Worm (Caenorhabditis elegans) whole organism, young adult: ENCODE data around the gene hmg-4.

Experiments used
- B0035.1 ChIP-seq: sonication (generic microtip); optimal IDR thresholded peaks from 2 replicates; lab custom pipeline; 2016; ENCODE audit warnings: missing genetic modification characterization, mild to moderate bottlenecking, missing compliant biosample characterization, missing genotype, missing genetic modification reagents
- D2030.7 ChIP-seq: fragments of 200-800 bp; sonication (Bioruptor generic); IDR thresholded peaks from 2 replicates; pipeline ENCODE4 v1.3.6; 2022; ENCODE audit warnings: missing genetic modification reagents, missing genetic modification characterization, missing compliant biosample characterization
- F33H1.4 ChIP-seq: fragments of 200-800 bp; sonication (Bioruptor generic); IDR thresholded peaks from 2 replicates; pipeline ENCODE4 v1.3.6; 2022; ENCODE audit warnings: missing genetic modification reagents, missing genetic modification characterization, missing compliant biosample characterization
- F49E8.2 ChIP-seq: sonication (generic microtip); optimal IDR thresholded peaks from 3 replicates; lab custom pipeline; 2017; ENCODE audit warnings: missing genetic modification characterization, mild to moderate bottlenecking, missing compliant biosample characterization, antibody characterized with exemption, moderate library complexity; ENCODE audit not compliant: insufficient read depth
- F57C9.4 ChIP-seq: sonication (generic microtip); optimal IDR thresholded peaks from 2 replicates; lab custom pipeline; 2017; ENCODE audit warnings: mild to moderate bottlenecking, missing genetic modification characterization, missing compliant biosample characterization
- T26A5.8 ChIP-seq: sonication (generic microtip); optimal IDR thresholded peaks from 2 replicates; lab custom pipeline; 2016; ENCODE audit warnings: missing genetic modification characterization, missing compliant biosample characterization
- Y56A3A.18 ChIP-seq: fragments of 200-800 bp; sonication (Bioruptor generic); IDR thresholded peaks from 2 replicates; pipeline ENCODE4 v1.3.6; 2022; ENCODE audit warnings: missing genetic modification reagents, missing genetic modification characterization, missing compliant biosample characterization
- atf-7 ChIP-seq: sonication (generic microtip); optimal IDR thresholded peaks from 2 replicates; lab custom pipeline; 2017; ENCODE audit warnings: mild to moderate bottlenecking, missing genetic modification characterization, missing compliant biosample characterization
- attf-3 ChIP-seq: fragments of 200-800 bp; sonication (Bioruptor generic); conservative IDR thresholded peaks from 2 replicates; pipeline ENCODE4 v1.3.6; 2022; ENCODE audit warnings: missing genetic modification reagents, missing genetic modification characterization, missing compliant biosample characterization
- cebp-2 ChIP-seq: fragments of 200-800 bp; sonication (Bioruptor generic); IDR thresholded peaks from 2 replicates; pipeline ENCODE4 v1.3.6; 2022; ENCODE audit warnings: missing genetic modification characterization, missing compliant biosample characterization
- ceh-100 ChIP-seq: fragments of 200-800 bp; sonication (Bioruptor generic); IDR thresholded peaks from 2 replicates; pipeline ENCODE4 v1.3.6; 2022; ENCODE audit warnings: missing genetic modification reagents, missing genetic modification characterization, missing compliant biosample characterization
- ceh-27 ChIP-seq: fragments of 200-800 bp; sonication (Bioruptor generic); optimal IDR thresholded peaks from 2 replicates; lab custom pipeline; 2018; ENCODE audit warnings: mild to moderate bottlenecking, missing genetic modification characterization, moderate library complexity, missing compliant biosample characterization
- chd-7 ChIP-seq: sonication (generic microtip); optimal IDR thresholded peaks from 2 replicates; lab custom pipeline; 2016; ENCODE audit warnings: mild to moderate bottlenecking, missing genetic modification characterization, moderate library complexity, missing compliant biosample characterization
- dox-1 ChIP-seq: fragments of 200-800 bp; sonication (Bioruptor generic); IDR thresholded peaks from 2 replicates; pipeline ENCODE4 v1.3.6; 2022; ENCODE audit warnings: missing genetic modification reagents, missing genetic modification characterization, missing compliant biosample characterization
- dpl-1 ChIP-seq: fragments of 150-350 bp; optimal IDR thresholded peaks from 2 replicates; lab custom pipeline; 2014; ENCODE audit warnings: missing biosample characterization, missing genetic modification reagents, missing genetic modification characterization
- ekl-4 ChIP-seq: fragments of 200-800 bp; sonication (Bioruptor generic); IDR thresholded peaks from 2 replicates; pipeline ENCODE4 v1.3.6; 2022; ENCODE audit warnings: missing genetic modification reagents, missing genetic modification characterization, missing compliant biosample characterization
- gei-17 ChIP-seq: fragments of 200-800 bp; sonication (Bioruptor generic); optimal IDR thresholded peaks from 2 replicates; lab custom pipeline; 2018; ENCODE audit warnings: mild to moderate bottlenecking, missing genetic modification characterization, missing compliant biosample characterization
- hlh-26 ChIP-seq: fragments of 200-800 bp; sonication (Bioruptor generic); conservative IDR thresholded peaks from 2 replicates; pipeline ENCODE4 v1.3.6; 2022; ENCODE audit warnings: missing genetic modification reagents, missing genetic modification characterization, missing compliant biosample characterization
- hmg-1.2 ChIP-seq: fragments of 200-800 bp; sonication (Bioruptor generic); IDR thresholded peaks from 2 replicates; pipeline ENCODE4 v1.3.6; 2022; ENCODE audit warnings: missing genetic modification reagents, missing genetic modification characterization, missing compliant biosample characterization
- hrde-1 ChIP-seq: sonication (generic microtip); optimal IDR thresholded peaks from 2 replicates; lab custom pipeline; 2016; ENCODE audit warnings: missing genetic modification characterization, mild to moderate bottlenecking, missing compliant biosample characterization, moderate library complexity, missing genotype, missing genetic modification reagents, borderline replicate concordance
- let-526 ChIP-seq: fragments of 200-800 bp; sonication (Bioruptor generic); IDR thresholded peaks from 2 replicates; pipeline ENCODE4 v1.3.6; 2022; ENCODE audit warnings: missing genetic modification reagents, missing genetic modification characterization, missing compliant biosample characterization
- let-607 ChIP-seq, 2 experiments: fragments of 200-800 bp in 1 of 2; sonication (Bioruptor generic) in 1 of 2; sonication (generic microtip) in 1 of 2; optimal IDR thresholded peaks; 2 replicates each; lab custom pipeline; 2016 to 2018; ENCODE audit warnings: mild to moderate bottlenecking in 2 of 2, missing compliant biosample characterization in 2 of 2, missing genetic modification characterization in 2 of 2, moderate library complexity in 2 of 2, missing genotype in 1 of 2
- lin-26 ChIP-seq: fragments of 200-800 bp; sonication (Bioruptor generic); IDR thresholded peaks from 2 replicates; pipeline ENCODE4 v1.3.6; 2022; ENCODE audit warnings: missing genetic modification reagents, missing genetic modification characterization, missing compliant biosample characterization
- lin-35 ChIP-seq, 3 experiments: fragments of 150-350 bp in 2 of 3; sonication (generic microtip) in 1 of 3; optimal IDR thresholded peaks; 2 replicates each; lab custom pipeline; 2014 to 2018; ENCODE audit warnings: missing biosample characterization in 3 of 3, missing genetic modification characterization in 3 of 3, missing genetic modification reagents in 3 of 3
- madf-10 ChIP-seq: sonication (generic microtip); optimal IDR thresholded peaks from 2 replicates; lab custom pipeline; 2016; ENCODE audit warnings: mild to moderate bottlenecking, missing genetic modification characterization, missing compliant biosample characterization
- madf-6 ChIP-seq: fragments of 200-800 bp; sonication (Bioruptor generic); IDR thresholded peaks from 2 replicates; pipeline ENCODE4 v1.3.6; 2022; ENCODE audit warnings: missing genetic modification reagents, missing genetic modification characterization, missing compliant biosample characterization
- mcd-1 ChIP-seq: fragments of 200-800 bp; sonication (Bioruptor generic); IDR thresholded peaks from 2 replicates; pipeline ENCODE4 v1.3.6; 2022; ENCODE audit warnings: missing genetic modification reagents, missing genetic modification characterization, missing compliant biosample characterization
- mes-4 ChIP-seq: sonication (generic microtip); optimal IDR thresholded peaks from 2 replicates; lab custom pipeline; 2016; ENCODE audit warnings: missing genotype, missing genetic modification characterization, missing compliant biosample characterization
- nfya-2 ChIP-seq: fragments of 200-800 bp; sonication (Bioruptor generic); IDR thresholded peaks from 2 replicates; pipeline ENCODE4 v1.3.6; 2022; ENCODE audit warnings: missing genetic modification reagents, missing genetic modification characterization, missing compliant biosample characterization
- nfyb-1 ChIP-seq: fragments of 200-800 bp; sonication (Bioruptor generic); IDR thresholded peaks from 2 replicates; pipeline ENCODE4 v1.3.6; 2022; ENCODE audit warnings: missing genetic modification reagents, missing genetic modification characterization, missing compliant biosample characterization
- repo-1 ChIP-seq: sonication (generic microtip); optimal IDR thresholded peaks from 2 replicates; lab custom pipeline; 2017; ENCODE audit warnings: mild to moderate bottlenecking, missing genetic modification characterization, missing compliant biosample characterization
- rpc-1 ChIP-seq, 2 experiments: fragments of 150-350 bp in 1 of 2; sonication (generic microtip) in 1 of 2; optimal IDR thresholded peaks; 2 replicates each; lab custom pipeline; 2014 to 2018; ENCODE audit warnings: missing biosample characterization in 1 of 2, missing genetic modification characterization in 1 of 2, missing genetic modification reagents in 1 of 2, missing genotype in 1 of 2
- sdz-38 ChIP-seq: sonication (generic microtip); optimal IDR thresholded peaks from 2 replicates; lab custom pipeline; 2016; ENCODE audit warnings: missing genotype, missing genetic modification characterization, missing compliant biosample characterization
- snpc-1.3 ChIP-seq: sonication (generic microtip); optimal IDR thresholded peaks from 2 replicates; lab custom pipeline; 2017; ENCODE audit warnings: missing genetic modification characterization, mild to moderate bottlenecking, missing compliant biosample characterization, antibody characterized with exemption, moderate library complexity, missing genotype, missing genetic modification reagents; ENCODE audit not compliant: insufficient read depth
- snpc-4 ChIP-seq, 5 experiments: fragments of 150-350 bp in 1 of 5; sonication (generic microtip) in 4 of 5; optimal IDR thresholded peaks; 2 replicates each; lab custom pipeline; 2014 to 2018; ENCODE audit warnings: missing genetic modification characterization in 5 of 5, missing biosample characterization in 3 of 5, antibody characterized with exemption in 2 of 5, mild to moderate bottlenecking in 2 of 5, missing compliant biosample characterization in 2 of 5, missing genotype in 2 of 5, moderate library complexity in 2 of 5, missing genetic modification reagents in 1 of 5
- tbp1 ChIP-seq: fragments of 200-800 bp; sonication (Bioruptor generic); optimal IDR thresholded peaks from 2 replicates; lab custom pipeline; 2018; ENCODE audit warnings: mild to moderate bottlenecking, missing genetic modification characterization, missing compliant biosample characterization
- tlf-1 ChIP-seq: fragments of 200-800 bp; sonication (Bioruptor generic); optimal IDR thresholded peaks from 2 replicates; lab custom pipeline; 2018; ENCODE audit warnings: mild to moderate bottlenecking, missing genetic modification characterization, missing compliant biosample characterization
- unc-130 ChIP-seq: sonication (generic microtip); optimal IDR thresholded peaks from 2 replicates; lab custom pipeline; 2016; ENCODE audit warnings: missing genetic modification reagents, missing genetic modification characterization, missing compliant biosample characterization
- ztf-22 ChIP-seq: fragments of 200-800 bp; sonication (Bioruptor generic); optimal IDR thresholded peaks from 2 replicates; lab custom pipeline; 2018; ENCODE audit warnings: mild to moderate bottlenecking, missing genetic modification characterization, moderate library complexity, missing compliant biosample characterization
- ztf-3 ChIP-seq: fragments of 200-800 bp; sonication (Bioruptor generic); optimal IDR thresholded peaks from 2 replicates; lab custom pipeline; 2018; ENCODE audit warnings: mild to moderate bottlenecking, missing genetic modification characterization, missing compliant biosample characterization

hmg-4 gene

ce11 chrIII:7338693-7339092, 42.7 kb downstream of the hmg-4 start, which contains the start of gene kap-1 (continued):
- TF ChIP-seq ekl-4 (GFP tag; lab: Robert Waterston, UW) (peak; percentile 51; the same call in 1 of the 2 replicates), attf-3 (0 out of 2 replicates have a peak, but pooled peaks have one; percentile 20), atf-7 (tag; lab: Kevin White, UChicago) (peak; percentile 43), let-526 (GFP tag; lab: Robert Waterston, UW) (peak; percentile 79; the same call in 1 of the 2 replicates), let-607 (tag; optimal IDR thresholded peaks at IDR 0.05; lab: Kevin White, UChicago) (peak in 1 of 2 experiments; percentile 4), nfya-2 (GFP tag; lab: Robert Waterston, UW) (no peak), hlh-26 (0 out of 2 replicates have a peak, but pooled peaks have one; percentile 32), lin-35 (GFP tag; optimal IDR thresholded peaks at IDR 0.05; lab: Kevin White, UChicago) (peak in 1 of 3 experiments; percentile 42), hmg-1.2 (GFP tag; lab: Robert Waterston, UW) (peak; percentile 52), B0035.1 (tag; lab: Kevin White, UChicago) (peak; percentile 61), ceh-27 (GFP tag; lab: Kevin White, UChicago) (no peak), snpc-4 (GFP tag; optimal IDR thresholded peaks at IDR 0.05; lab: Kevin White, UChicago) (peak; percentile 18), snpc-4 (tag; optimal IDR thresholded peaks at IDR 0.05; lab: Kevin White, UChicago) (peak in 1 of 4 experiments; percentile 42), F57C9.4 (no peak), ztf-3 (GFP tag; lab: Kevin White, UChicago) (peak; percentile 5), mcd-1 (peak; percentile 44), unc-130 (GFP tag; lab: Kevin White, UChicago) (no peak), T26A5.8 (tag; lab: Kevin White, UChicago) (peak; percentile 20), chd-7 (peak; percentile 72), sdz-38 (tag; lab: Kevin White, UChicago) (no peak), Y56A3A.18 (GFP tag; lab: Robert Waterston, UW) (peak; percentile 89; the same call in 1 of the 2 replicates), madf-10 (tag; lab: Kevin White, UChicago) (no peak), cebp-2 (GFP tag; lab: Robert Waterston, UW) (peak; percentile 2; the same call in 1 of the 2 replicates), mes-4 (peak; percentile 34), D2030.7 (GFP tag; lab: Robert Waterston, UW) (no peak), dpl-1 (GFP tag; lab: Kevin White, UChicago) (no peak), tlf-1 (peak; percentile 58), snpc-1.3 (peak; percentile 7), ceh-100 (GFP tag; lab: Robert Waterston, UW) (peak; percentile 21; the same call in 1 of the 2 replicates), nfyb-1 (GFP tag; lab: Robert Waterston, UW) (peak; percentile 44; the same call in 1 of the 2 replicates), ztf-22 (peak; percentile 25), lin-26 (GFP tag; lab: Robert Waterston, UW) (peak; percentile 71; the same call in 1 of the 2 replicates), F49E8.2 (tag; lab: Kevin White, UChicago) (peak; percentile 22), F33H1.4 (GFP tag; lab: Robert Waterston, UW) (peak; percentile 33; the same call in 1 of the 2 replicates), gei-17 (peak; percentile 26), madf-6 (GFP tag; lab: Robert Waterston, UW) (peak; percentile 3; the same call in 1 of the 2 replicates), rpc-1 (optimal IDR thresholded peaks at IDR 0.05; lab: Kevin White, UChicago) (no peak), rpc-1 (tag; optimal IDR thresholded peaks at IDR 0.05; lab: Kevin White, UChicago) (no peak), hrde-1 (tag; lab: Kevin White, UChicago) (peak; percentile 58), dox-1 (0 out of 2 replicates have a peak, but pooled peaks have one; percentile 25), tbp1 (GFP tag; lab: Kevin White, UChicago) (peak; percentile 32), repo-1 (tag; lab: Kevin White, UChicago) (peak; percentile 73)
- TF ChIP-seq, all 124 proteins: peak for 46
